Worm (Caenorhabditis elegans) whole organism, young adult: Measurements from ENCODE around the gene oac-22.

Experiments
- B0261.1 ChIP-seq: sonication (generic microtip); optimal IDR thresholded peaks from 2 replicates; lab custom pipeline; 2016; ENCODE audit warnings: mild to moderate bottlenecking, missing genetic modification characterization, moderate library complexity, missing compliant biosample characterization
- B0336.3 ChIP-seq: fragments of 200-800 bp; sonication (Bioruptor generic); IDR thresholded peaks from 2 replicates; pipeline ENCODE4 v1.3.6; 2022; ENCODE audit warnings: missing genetic modification characterization, missing compliant biosample characterization
- C17E4.6 ChIP-seq: fragments of 200-800 bp; sonication (Bioruptor generic); IDR thresholded peaks from 2 replicates; pipeline ENCODE4 v1.3.6; 2022; ENCODE audit warnings: missing genetic modification reagents, missing genetic modification characterization, missing compliant biosample characterization
- D2030.7 ChIP-seq: fragments of 200-800 bp; sonication (Bioruptor generic); IDR thresholded peaks from 2 replicates; pipeline ENCODE4 v1.3.6; 2022; ENCODE audit warnings: missing genetic modification reagents, missing genetic modification characterization, missing compliant biosample characterization
- K11D2.4 ChIP-seq: fragments of 200-800 bp; sonication (Bioruptor generic); IDR thresholded peaks from 2 replicates; pipeline ENCODE4 v1.3.6; 2022; ENCODE audit warnings: missing genetic modification reagents, missing genetic modification characterization, missing compliant biosample characterization
- Y67H2A.10 ChIP-seq: fragments of 200-800 bp; sonication (Bioruptor generic); conservative IDR thresholded peaks from 2 replicates; pipeline ENCODE4 v1.3.6; 2022; ENCODE audit warnings: missing genetic modification reagents, missing genetic modification characterization, missing compliant biosample characterization
- Y79H2A.3 ChIP-seq: fragments of 200-800 bp; sonication (Bioruptor generic); conservative IDR thresholded peaks from 2 replicates; pipeline ENCODE4 v1.3.6; 2022; ENCODE audit warnings: missing genetic modification reagents, missing genetic modification characterization, missing compliant biosample characterization
- ZK185.1 ChIP-seq: sonication (generic microtip); optimal IDR thresholded peaks from 2 replicates; lab custom pipeline; 2016; ENCODE audit warnings: mild to moderate bottlenecking, missing genetic modification characterization, missing compliant biosample characterization; ENCODE audit not compliant: poor library complexity, severe bottlenecking
- aptf-2 ChIP-seq: fragments of 200-800 bp; sonication (Bioruptor generic); conservative IDR thresholded peaks from 2 replicates; pipeline ENCODE4 v1.3.6; 2022; ENCODE audit warnings: missing genetic modification reagents, missing genetic modification characterization, missing compliant biosample characterization
- atf-7 ChIP-seq: sonication (generic microtip); optimal IDR thresholded peaks from 2 replicates; lab custom pipeline; 2017; ENCODE audit warnings: mild to moderate bottlenecking, missing genetic modification characterization, missing compliant biosample characterization
- bed-2 ChIP-seq: fragments of 200-800 bp; sonication (Bioruptor generic); IDR thresholded peaks from 2 replicates; pipeline ENCODE4 v1.3.6; 2022; ENCODE audit warnings: missing genetic modification reagents, missing genetic modification characterization, missing compliant biosample characterization
- ccch-3 ChIP-seq: fragments of 200-800 bp; sonication (Bioruptor generic); optimal IDR thresholded peaks from 2 replicates; lab custom pipeline; 2018; ENCODE audit warnings: mild to moderate bottlenecking, missing genetic modification characterization, missing compliant biosample characterization
- ceh-100 ChIP-seq: fragments of 200-800 bp; sonication (Bioruptor generic); IDR thresholded peaks from 2 replicates; pipeline ENCODE4 v1.3.6; 2022; ENCODE audit warnings: missing genetic modification reagents, missing genetic modification characterization, missing compliant biosample characterization
- ceh-27 ChIP-seq: fragments of 200-800 bp; sonication (Bioruptor generic); optimal IDR thresholded peaks from 2 replicates; lab custom pipeline; 2018; ENCODE audit warnings: mild to moderate bottlenecking, missing genetic modification characterization, moderate library complexity, missing compliant biosample characterization
- ceh-40 ChIP-seq: fragments of 200-800 bp; sonication (Bioruptor generic); IDR thresholded peaks from 2 replicates; pipeline ENCODE4 v1.3.6; 2022; ENCODE audit warnings: missing genetic modification characterization, missing compliant biosample characterization
- dox-1 ChIP-seq: fragments of 200-800 bp; sonication (Bioruptor generic); IDR thresholded peaks from 2 replicates; pipeline ENCODE4 v1.3.6; 2022; ENCODE audit warnings: missing genetic modification reagents, missing genetic modification characterization, missing compliant biosample characterization
- egl-18 ChIP-seq: fragments of 200-800 bp; sonication (Bioruptor generic); IDR thresholded peaks from 2 replicates; pipeline ENCODE4 v1.3.6; 2022; ENCODE audit warnings: missing genetic modification reagents, missing genetic modification characterization, missing compliant biosample characterization
- hlh-26 ChIP-seq: fragments of 200-800 bp; sonication (Bioruptor generic); conservative IDR thresholded peaks from 2 replicates; pipeline ENCODE4 v1.3.6; 2022; ENCODE audit warnings: missing genetic modification reagents, missing genetic modification characterization, missing compliant biosample characterization
- hmg-1.2 ChIP-seq: fragments of 200-800 bp; sonication (Bioruptor generic); IDR thresholded peaks from 2 replicates; pipeline ENCODE4 v1.3.6; 2022; ENCODE audit warnings: missing genetic modification reagents, missing genetic modification characterization, missing compliant biosample characterization
- hmg-20 ChIP-seq: fragments of 200-800 bp; sonication (Bioruptor generic); IDR thresholded peaks from 2 replicates; pipeline ENCODE4 v1.3.6; 2022; ENCODE audit warnings: missing genetic modification reagents, missing genetic modification characterization, missing compliant biosample characterization
- hsf-1 ChIP-seq: fragments of 200-800 bp; sonication (Bioruptor generic); IDR thresholded peaks from 2 replicates; pipeline ENCODE4 v1.3.6; 2022; ENCODE audit warnings: missing genetic modification reagents, missing genetic modification characterization, missing compliant biosample characterization
- lag-1 ChIP-seq: fragments of 200-800 bp; sonication (Bioruptor generic); IDR thresholded peaks from 2 replicates; pipeline ENCODE4 v1.3.6; 2022; ENCODE audit warnings: missing genetic modification reagents, missing genetic modification characterization, missing compliant biosample characterization
- let-526 ChIP-seq: fragments of 200-800 bp; sonication (Bioruptor generic); IDR thresholded peaks from 2 replicates; pipeline ENCODE4 v1.3.6; 2022; ENCODE audit warnings: missing genetic modification reagents, missing genetic modification characterization, missing compliant biosample characterization
- lin-26 ChIP-seq: fragments of 200-800 bp; sonication (Bioruptor generic); IDR thresholded peaks from 2 replicates; pipeline ENCODE4 v1.3.6; 2022; ENCODE audit warnings: missing genetic modification reagents, missing genetic modification characterization, missing compliant biosample characterization
- lin-35 ChIP-seq, 3 experiments: fragments of 150-350 bp in 2 of 3; sonication (generic microtip) in 1 of 3; optimal IDR thresholded peaks; 2 replicates each; lab custom pipeline; 2014 to 2018; ENCODE audit warnings: missing biosample characterization in 3 of 3, missing genetic modification characterization in 3 of 3, missing genetic modification reagents in 3 of 3
- lin-54 ChIP-seq: fragments of 200-800 bp; sonication (Bioruptor generic); optimal IDR thresholded peaks from 2 replicates; lab custom pipeline; 2018; ENCODE audit warnings: mild to moderate bottlenecking, missing genetic modification characterization, missing compliant biosample characterization
- lsy-27 ChIP-seq: sonication (generic microtip); optimal IDR thresholded peaks from 2 replicates; lab custom pipeline; 2017; ENCODE audit warnings: missing genetic modification characterization, mild to moderate bottlenecking, missing compliant biosample characterization, antibody characterized with exemption, missing genotype, borderline replicate concordance; ENCODE audit not compliant: insufficient read depth
- madf-10 ChIP-seq: sonication (generic microtip); optimal IDR thresholded peaks from 2 replicates; lab custom pipeline; 2016; ENCODE audit warnings: mild to moderate bottlenecking, missing genetic modification characterization, missing compliant biosample characterization
- madf-8 ChIP-seq: fragments of 200-800 bp; sonication (Bioruptor generic); conservative IDR thresholded peaks from 2 replicates; pipeline ENCODE4 v1.3.6; 2022; ENCODE audit warnings: missing genetic modification reagents, missing genetic modification characterization, missing compliant biosample characterization
- nfya-1 ChIP-seq: sonication (generic microtip); optimal IDR thresholded peaks from 2 replicates; lab custom pipeline; 2017; ENCODE audit warnings: antibody characterized with exemption, missing compliant biosample characterization, missing genetic modification characterization, borderline replicate concordance; ENCODE audit not compliant: insufficient read depth
- nfya-2 ChIP-seq: fragments of 200-800 bp; sonication (Bioruptor generic); IDR thresholded peaks from 2 replicates; pipeline ENCODE4 v1.3.6; 2022; ENCODE audit warnings: missing genetic modification reagents, missing genetic modification characterization, missing compliant biosample characterization
- nfyb-1 ChIP-seq: fragments of 200-800 bp; sonication (Bioruptor generic); IDR thresholded peaks from 2 replicates; pipeline ENCODE4 v1.3.6; 2022; ENCODE audit warnings: missing genetic modification reagents, missing genetic modification characterization, missing compliant biosample characterization
- nhr-120 ChIP-seq: fragments of 200-800 bp; sonication (Bioruptor generic); IDR thresholded peaks from 2 replicates; pipeline ENCODE4 v1.3.6; 2022; ENCODE audit warnings: missing genetic modification characterization, missing compliant biosample characterization
- nhr-90 ChIP-seq: sonication (generic microtip); optimal IDR thresholded peaks from 2 replicates; lab custom pipeline; 2016; ENCODE audit warnings: missing genotype, mild to moderate bottlenecking, missing genetic modification characterization, missing compliant biosample characterization
- pha-4 ChIP-seq: fragments of 150-350 bp; sonication (generic microtip); optimal IDR thresholded peaks from 2 replicates; lab custom pipeline; 2014; ENCODE audit warnings: missing biosample characterization, missing genetic modification reagents, missing genetic modification characterization
- rcor-1 ChIP-seq: fragments of 200-800 bp; sonication (Bioruptor generic); IDR thresholded peaks from 2 replicates; pipeline ENCODE4 v1.3.6; 2022; ENCODE audit warnings: missing genetic modification reagents, missing genetic modification characterization, missing compliant biosample characterization
- repo-1 ChIP-seq: sonication (generic microtip); optimal IDR thresholded peaks from 2 replicates; lab custom pipeline; 2017; ENCODE audit warnings: mild to moderate bottlenecking, missing genetic modification characterization, missing compliant biosample characterization
- sdz-38 ChIP-seq: sonication (generic microtip); optimal IDR thresholded peaks from 2 replicates; lab custom pipeline; 2016; ENCODE audit warnings: missing genotype, missing genetic modification characterization, missing compliant biosample characterization
- somi-1 ChIP-seq: fragments of 200-800 bp; sonication (Bioruptor generic); optimal IDR thresholded peaks from 2 replicates; lab custom pipeline; 2018; ENCODE audit warnings: mild to moderate bottlenecking, missing genetic modification characterization, missing compliant biosample characterization
- zfh-2 ChIP-seq: fragments of 200-800 bp; sonication (Bioruptor generic); conservative IDR thresholded peaks from 2 replicates; pipeline ENCODE4 v1.3.6; 2022; ENCODE audit warnings: missing genetic modification reagents, missing genetic modification characterization, missing compliant biosample characterization
- zim-3 ChIP-seq: sonication (generic microtip); optimal IDR thresholded peaks from 2 replicates; lab custom pipeline; 2017; ENCODE audit warnings: mild to moderate bottlenecking, missing genetic modification characterization, moderate library complexity, missing compliant biosample characterization
- ztf-22 ChIP-seq: fragments of 200-800 bp; sonication (Bioruptor generic); optimal IDR thresholded peaks from 2 replicates; lab custom pipeline; 2018; ENCODE audit warnings: mild to moderate bottlenecking, missing genetic modification characterization, moderate library complexity, missing compliant biosample characterization
- ztf-25 ChIP-seq: fragments of 200-800 bp; sonication (Bioruptor generic); IDR thresholded peaks from 2 replicates; pipeline ENCODE4 v1.3.6; 2022; ENCODE audit warnings: missing genetic modification reagents, missing genetic modification characterization, missing compliant biosample characterization
- ztf-6 ChIP-seq: fragments of 200-800 bp; sonication (Bioruptor generic); IDR thresholded peaks from 2 replicates; pipeline ENCODE4 v1.3.6; 2022; ENCODE audit warnings: missing genetic modification reagents, missing genetic modification characterization, missing compliant biosample characterization

oac-22 gene

DNA sequence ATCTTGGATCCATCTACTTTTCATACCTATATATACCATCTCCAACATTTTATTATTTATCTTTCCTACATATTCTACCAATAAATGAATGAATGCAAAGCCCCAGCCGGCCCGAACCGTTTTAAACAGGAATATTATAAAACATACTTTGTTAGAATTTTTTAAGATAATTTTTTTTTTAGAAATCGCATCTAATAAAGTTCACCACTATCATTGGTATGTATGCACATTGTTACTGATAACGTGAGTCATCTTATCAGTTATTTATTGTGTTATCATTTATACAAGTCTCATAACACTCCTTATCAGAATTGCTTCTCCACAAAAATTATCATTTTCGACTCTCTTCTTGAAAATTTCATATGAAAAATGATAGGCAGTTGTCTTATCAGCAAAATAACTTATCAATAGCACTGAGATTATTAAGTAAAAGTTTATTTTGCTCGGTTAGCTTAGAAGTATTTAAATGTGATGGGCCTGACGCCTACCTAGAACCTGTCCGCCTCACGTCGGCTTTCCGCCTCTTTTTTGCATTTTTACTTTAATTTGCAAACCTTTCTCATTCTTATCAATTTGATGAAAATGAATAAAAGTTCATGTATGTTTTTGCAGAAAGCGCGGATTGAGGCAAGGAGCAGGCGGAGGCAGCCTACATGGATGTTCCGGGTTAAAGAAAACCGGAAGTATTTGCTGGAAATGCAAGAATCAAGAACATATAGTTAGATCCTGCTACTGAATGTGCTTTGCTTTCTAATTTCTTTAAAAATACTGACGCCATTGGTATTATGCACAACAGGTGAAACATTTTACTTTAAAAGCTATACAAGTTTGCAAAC is 14.5 kb downstream of the oac-22 start, which contains the start of gene srz-62 (continued):
- TF ChIP-seq ztf-22 (GFP tag; lab: Kevin White, UChicago) (peak; percentile 82), ztf-6 (GFP tag; lab: Robert Waterston, UW) (no peak), let-526 (GFP tag; lab: Robert Waterston, UW) (no peak), nhr-120 (GFP tag; lab: Robert Waterston, UW) (no peak), hmg-20 (GFP tag; lab: Robert Waterston, UW) (no peak), zim-3 (tag; lab: Kevin White, UChicago) (no peak), lag-1 (no peak), lin-35 (GFP tag; optimal IDR thresholded peaks at IDR 0.05; lab: Kevin White, UChicago) (no peak), atf-7 (peak; percentile 82), lin-26 (GFP tag; lab: Robert Waterston, UW) (no peak), aptf-2 (GFP tag; lab: Robert Waterston, UW) (no peak), C17E4.6 (no peak), sdz-38 (tag; lab: Kevin White, UChicago) (no peak), Y79H2A.3 (GFP tag; lab: Robert Waterston, UW) (no peak), repo-1 (tag; lab: Kevin White, UChicago) (no peak), Y67H2A.10 (no peak), nfya-2 (GFP tag; lab: Robert Waterston, UW) (no peak), ceh-27 (GFP tag; lab: Kevin White, UChicago) (no peak), zfh-2 (no peak)

DNA sequence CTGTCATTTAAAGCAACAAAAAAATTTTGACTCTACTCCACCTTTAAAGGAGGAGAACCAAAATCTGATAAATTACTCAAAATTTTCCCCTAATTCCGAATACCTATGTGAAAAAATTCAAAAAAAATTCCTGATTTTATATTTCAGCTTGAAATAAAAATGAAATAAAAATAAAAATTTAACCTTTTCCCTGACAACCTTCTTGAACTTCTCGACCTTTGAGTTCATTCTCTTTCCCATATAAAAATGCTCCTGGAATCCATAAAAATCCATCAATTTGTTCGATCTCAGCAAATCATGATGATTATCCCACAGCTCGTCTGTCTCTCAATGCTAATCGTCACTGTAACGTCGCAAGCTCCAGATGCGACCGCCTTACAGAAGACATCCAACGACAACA is 17.5 kb downstream of the oac-22 start, which contains the start of gene F56D6.6:
Gene F56D6.6 (plus strand): TSS at position 301 of the 400 bp plus-strand sequence.
- TF ChIP-seq pha-4 (tag; lab: Kevin White, UChicago), result no peak
- no peak for TF ChIP-seq C17E4.6
- TF ChIP-seq ztf-22 (GFP tag; lab: Kevin White, UChicago), result no peak
- no peak for TF ChIP-seq hmg-1.2 (GFP tag; lab: Robert Waterston, UW)
- TF ChIP-seq zim-3 (tag; lab: Kevin White, UChicago), result no peak
- no peak for TF ChIP-seq hsf-1 (GFP tag; lab: Robert Waterston, UW)
- no peak for TF ChIP-seq egl-18 (GFP tag; lab: Robert Waterston, UW)
- no peak for TF ChIP-seq rcor-1 (GFP tag; lab: Robert Waterston, UW)
- TF ChIP-seq hlh-26 (GFP tag; lab: Robert Waterston, UW), result no peak
- TF ChIP-seq dox-1 (GFP tag; lab: Robert Waterston, UW), result no peak
- no peak for TF ChIP-seq ceh-40
- no peak for TF ChIP-seq madf-10 (tag; lab: Kevin White, UChicago)
- TF ChIP-seq nfyb-1 (GFP tag; lab: Robert Waterston, UW), result no peak
- no peak for TF ChIP-seq B0336.3 (GFP tag; lab: Robert Waterston, UW)
- TF ChIP-seq Y67H2A.10, result no peak
- TF ChIP-seq nhr-90 (tag; lab: Kevin White, UChicago), result no peak
- TF ChIP-seq, all 124 proteins: peak for 0

DNA sequence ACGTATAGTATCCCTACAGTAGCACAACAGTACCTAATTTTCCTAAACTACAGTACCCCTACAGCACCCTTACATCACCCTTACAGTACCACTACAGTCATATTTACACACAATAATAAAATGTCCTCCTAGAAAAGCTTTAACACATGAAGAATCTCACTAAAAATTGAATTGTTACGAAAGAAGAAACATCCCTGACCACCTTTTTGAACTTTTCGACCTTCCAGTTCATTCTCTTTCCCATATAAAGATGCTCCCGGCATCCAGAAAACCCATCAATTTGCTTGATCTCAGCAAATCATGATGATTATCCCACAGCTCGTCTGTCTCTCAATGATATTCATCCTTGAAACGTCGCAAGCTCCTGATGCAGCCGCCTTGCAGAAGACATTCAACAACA is 19.2 kb downstream of the oac-22 start, which contains the start of gene F56D6.21:
Gene F56D6.21 (plus strand): TSS at position 301 of the 400 bp plus-strand sequence.
- no peak for TF ChIP-seq nfya-1
- TF ChIP-seq ztf-25 (GFP tag; lab: Robert Waterston, UW), result no peak
- TF ChIP-seq D2030.7 (GFP tag; lab: Robert Waterston, UW), result no peak
- no peak for TF ChIP-seq bed-2 (GFP tag; lab: Robert Waterston, UW)
- no peak for TF ChIP-seq lsy-27 (tag; lab: Kevin White, UChicago)
- no peak for TF ChIP-seq hmg-20 (GFP tag; lab: Robert Waterston, UW)
- TF ChIP-seq ccch-3 (GFP tag; lab: Kevin White, UChicago), result no peak
- TF ChIP-seq lin-54 (GFP tag; lab: Kevin White, UChicago), result no peak
- no peak for TF ChIP-seq B0336.3 (GFP tag; lab: Robert Waterston, UW)
- TF ChIP-seq ztf-6 (GFP tag; lab: Robert Waterston, UW), result no peak
- no peak for TF ChIP-seq K11D2.4 (GFP tag; lab: Robert Waterston, UW)
- no peak for TF ChIP-seq madf-8 (GFP tag; lab: Robert Waterston, UW)
- TF ChIP-seq B0261.1 (tag; lab: Kevin White, UChicago), result no peak
- no peak for TF ChIP-seq ceh-100 (GFP tag; lab: Robert Waterston, UW)
- TF ChIP-seq somi-1 (GFP tag; lab: Kevin White, UChicago), result no peak
- TF ChIP-seq ZK185.1, result no peak
